Worm (Caenorhabditis elegans) whole organism, young adult: ENCODE data around the gene F10E7.11.
A peak's percentile ranks its signal among the peaks of the same experiment; 100 is the strongest.

ENCODE experiments used
- B0019.2 ChIP-seq: fragments of 200-800 bp; sonication (Bioruptor generic); conservative IDR thresholded peaks from 2 replicates; pipeline ENCODE4 v1.3.6; 2022; ENCODE audit warnings: missing genetic modification reagents, missing genetic modification characterization, missing compliant biosample characterization
- B0261.1 ChIP-seq: sonication (generic microtip); optimal IDR thresholded peaks from 2 replicates; lab custom pipeline; 2016; ENCODE audit warnings: mild to moderate bottlenecking, missing genetic modification characterization, moderate library complexity, missing compliant biosample characterization
- F10E7.11 ChIP-seq: sonication (generic microtip); optimal IDR thresholded peaks from 2 replicates; lab custom pipeline; 2017; ENCODE audit warnings: mild to moderate bottlenecking, missing genetic modification characterization, moderate library complexity, missing compliant biosample characterization
- F23B12.7 ChIP-seq: sonication (generic microtip); optimal IDR thresholded peaks from 2 replicates; lab custom pipeline; 2017; ENCODE audit warnings: missing genetic modification characterization, mild to moderate bottlenecking, missing compliant biosample characterization, antibody characterized with exemption, moderate library complexity; ENCODE audit not compliant: insufficient read depth
- F39B2.1 ChIP-seq: fragments of 200-800 bp; sonication (Bioruptor generic); IDR thresholded peaks from 2 replicates; pipeline ENCODE4 v1.3.6; 2022; ENCODE audit warnings: missing genetic modification reagents, missing genetic modification characterization, missing compliant biosample characterization
- F49E8.2 ChIP-seq: sonication (generic microtip); optimal IDR thresholded peaks from 3 replicates; lab custom pipeline; 2017; ENCODE audit warnings: missing genetic modification characterization, mild to moderate bottlenecking, missing compliant biosample characterization, antibody characterized with exemption, moderate library complexity; ENCODE audit not compliant: insufficient read depth
- T26A5.8 ChIP-seq: sonication (generic microtip); optimal IDR thresholded peaks from 2 replicates; lab custom pipeline; 2016; ENCODE audit warnings: missing genetic modification characterization, missing compliant biosample characterization
- Y56A3A.18 ChIP-seq: fragments of 200-800 bp; sonication (Bioruptor generic); IDR thresholded peaks from 2 replicates; pipeline ENCODE4 v1.3.6; 2022; ENCODE audit warnings: missing genetic modification reagents, missing genetic modification characterization, missing compliant biosample characterization
- Y95B8A.8 ChIP-seq: fragments of 200-800 bp; sonication (Bioruptor generic); IDR thresholded peaks from 2 replicates; pipeline ENCODE4 v1.3.6; 2022; ENCODE audit warnings: missing genetic modification reagents, missing genetic modification characterization, missing compliant biosample characterization
- ZK185.1 ChIP-seq: sonication (generic microtip); optimal IDR thresholded peaks from 2 replicates; lab custom pipeline; 2016; ENCODE audit warnings: mild to moderate bottlenecking, missing genetic modification characterization, missing compliant biosample characterization; ENCODE audit not compliant: poor library complexity, severe bottlenecking
- attf-5 ChIP-seq: fragments of 200-800 bp; sonication (Bioruptor generic); optimal IDR thresholded peaks from 2 replicates; lab custom pipeline; 2018; ENCODE audit warnings: mild to moderate bottlenecking, missing genetic modification characterization, missing compliant biosample characterization
- bed-2 ChIP-seq: fragments of 200-800 bp; sonication (Bioruptor generic); IDR thresholded peaks from 2 replicates; pipeline ENCODE4 v1.3.6; 2022; ENCODE audit warnings: missing genetic modification reagents, missing genetic modification characterization, missing compliant biosample characterization
- cebp-1 ChIP-seq, 2 experiments: fragments of 200-800 bp in 1 of 2; sonication (Bioruptor generic) in 1 of 2; sonication (generic microtip) in 1 of 2; IDR thresholded peaks in 1 of 2; optimal IDR thresholded peaks in 1 of 2; 2 replicates each; pipeline versions ENCODE4 v1.3.6 to Lab custom; 2017 to 2022; ENCODE audit warnings: missing compliant biosample characterization in 2 of 2, missing genetic modification characterization in 2 of 2, mild to moderate bottlenecking in 1 of 2, missing genetic modification reagents in 1 of 2, moderate library complexity in 1 of 2
- ceh-27 ChIP-seq: fragments of 200-800 bp; sonication (Bioruptor generic); optimal IDR thresholded peaks from 2 replicates; lab custom pipeline; 2018; ENCODE audit warnings: mild to moderate bottlenecking, missing genetic modification characterization, moderate library complexity, missing compliant biosample characterization
- chd-7 ChIP-seq: sonication (generic microtip); optimal IDR thresholded peaks from 2 replicates; lab custom pipeline; 2016; ENCODE audit warnings: mild to moderate bottlenecking, missing genetic modification characterization, moderate library complexity, missing compliant biosample characterization
- dox-1 ChIP-seq: fragments of 200-800 bp; sonication (Bioruptor generic); IDR thresholded peaks from 2 replicates; pipeline ENCODE4 v1.3.6; 2022; ENCODE audit warnings: missing genetic modification reagents, missing genetic modification characterization, missing compliant biosample characterization
- egl-18 ChIP-seq: fragments of 200-800 bp; sonication (Bioruptor generic); IDR thresholded peaks from 2 replicates; pipeline ENCODE4 v1.3.6; 2022; ENCODE audit warnings: missing genetic modification reagents, missing genetic modification characterization, missing compliant biosample characterization
- egrh-3 ChIP-seq: fragments of 200-800 bp; sonication (Bioruptor generic); IDR thresholded peaks from 2 replicates; pipeline ENCODE4 v1.3.6; 2022; ENCODE audit warnings: missing genetic modification reagents, missing genetic modification characterization, missing compliant biosample characterization
- ekl-4 ChIP-seq: fragments of 200-800 bp; sonication (Bioruptor generic); IDR thresholded peaks from 2 replicates; pipeline ENCODE4 v1.3.6; 2022; ENCODE audit warnings: missing genetic modification reagents, missing genetic modification characterization, missing compliant biosample characterization
- ets-4 ChIP-seq: fragments of 200-800 bp; sonication (Bioruptor generic); optimal IDR thresholded peaks from 2 replicates; lab custom pipeline; 2018; ENCODE audit warnings: mild to moderate bottlenecking, missing genetic modification characterization, missing compliant biosample characterization
- fkh-3 ChIP-seq: sonication (generic microtip); optimal IDR thresholded peaks from 2 replicates; lab custom pipeline; 2016; ENCODE audit warnings: mild to moderate bottlenecking, missing genetic modification characterization, missing compliant biosample characterization
- gei-17 ChIP-seq: fragments of 200-800 bp; sonication (Bioruptor generic); optimal IDR thresholded peaks from 2 replicates; lab custom pipeline; 2018; ENCODE audit warnings: mild to moderate bottlenecking, missing genetic modification characterization, missing compliant biosample characterization
- hmg-1.2 ChIP-seq: fragments of 200-800 bp; sonication (Bioruptor generic); IDR thresholded peaks from 2 replicates; pipeline ENCODE4 v1.3.6; 2022; ENCODE audit warnings: missing genetic modification reagents, missing genetic modification characterization, missing compliant biosample characterization
- hmg-20 ChIP-seq: fragments of 200-800 bp; sonication (Bioruptor generic); IDR thresholded peaks from 2 replicates; pipeline ENCODE4 v1.3.6; 2022; ENCODE audit warnings: missing genetic modification reagents, missing genetic modification characterization, missing compliant biosample characterization
- lag-1 ChIP-seq: fragments of 200-800 bp; sonication (Bioruptor generic); IDR thresholded peaks from 2 replicates; pipeline ENCODE4 v1.3.6; 2022; ENCODE audit warnings: missing genetic modification reagents, missing genetic modification characterization, missing compliant biosample characterization
- let-526 ChIP-seq: fragments of 200-800 bp; sonication (Bioruptor generic); IDR thresholded peaks from 2 replicates; pipeline ENCODE4 v1.3.6; 2022; ENCODE audit warnings: missing genetic modification reagents, missing genetic modification characterization, missing compliant biosample characterization
- lin-35 ChIP-seq, 3 experiments: fragments of 150-350 bp in 2 of 3; sonication (generic microtip) in 1 of 3; optimal IDR thresholded peaks; 2 replicates each; lab custom pipeline; 2014 to 2018; ENCODE audit warnings: missing biosample characterization in 3 of 3, missing genetic modification characterization in 3 of 3, missing genetic modification reagents in 3 of 3
- lin-40 ChIP-seq: sonication (generic microtip); optimal IDR thresholded peaks from 2 replicates; lab custom pipeline; 2016; ENCODE audit warnings: missing genetic modification characterization, mild to moderate bottlenecking, missing compliant biosample characterization, missing genotype, missing genetic modification reagents
- lin-54 ChIP-seq: fragments of 200-800 bp; sonication (Bioruptor generic); optimal IDR thresholded peaks from 2 replicates; lab custom pipeline; 2018; ENCODE audit warnings: mild to moderate bottlenecking, missing genetic modification characterization, missing compliant biosample characterization
- lir-1 ChIP-seq: fragments of 200-800 bp; sonication (Bioruptor generic); conservative IDR thresholded peaks from 2 replicates; pipeline ENCODE4 v1.3.6; 2022; ENCODE audit warnings: missing genetic modification reagents, missing genetic modification characterization, missing compliant biosample characterization
- lsl-1 ChIP-seq: fragments of 200-800 bp; sonication (Bioruptor generic); optimal IDR thresholded peaks from 2 replicates; lab custom pipeline; 2018; ENCODE audit warnings: mild to moderate bottlenecking, missing genetic modification characterization, moderate library complexity, missing compliant biosample characterization
- lsy-27 ChIP-seq: sonication (generic microtip); optimal IDR thresholded peaks from 2 replicates; lab custom pipeline; 2017; ENCODE audit warnings: missing genetic modification characterization, mild to moderate bottlenecking, missing compliant biosample characterization, antibody characterized with exemption, missing genotype, borderline replicate concordance; ENCODE audit not compliant: insufficient read depth
- madf-10 ChIP-seq: sonication (generic microtip); optimal IDR thresholded peaks from 2 replicates; lab custom pipeline; 2016; ENCODE audit warnings: mild to moderate bottlenecking, missing genetic modification characterization, missing compliant biosample characterization
- madf-3 ChIP-seq: fragments of 200-800 bp; sonication (Bioruptor generic); IDR thresholded peaks from 2 replicates; pipeline ENCODE4 v1.3.6; 2022; ENCODE audit warnings: missing genetic modification reagents, missing genetic modification characterization, missing compliant biosample characterization
- mel-28 ChIP-seq: sonication (generic microtip); optimal IDR thresholded peaks from 2 replicates; lab custom pipeline; 2016; ENCODE audit warnings: borderline replicate concordance, mild to moderate bottlenecking, missing genetic modification characterization, missing compliant biosample characterization
- mes-4 ChIP-seq: sonication (generic microtip); optimal IDR thresholded peaks from 2 replicates; lab custom pipeline; 2016; ENCODE audit warnings: missing genotype, missing genetic modification characterization, missing compliant biosample characterization
- nfyb-1 ChIP-seq: fragments of 200-800 bp; sonication (Bioruptor generic); IDR thresholded peaks from 2 replicates; pipeline ENCODE4 v1.3.6; 2022; ENCODE audit warnings: missing genetic modification reagents, missing genetic modification characterization, missing compliant biosample characterization
- nhr-90 ChIP-seq: sonication (generic microtip); optimal IDR thresholded peaks from 2 replicates; lab custom pipeline; 2016; ENCODE audit warnings: missing genotype, mild to moderate bottlenecking, missing genetic modification characterization, missing compliant biosample characterization
- rcor-1 ChIP-seq: fragments of 200-800 bp; sonication (Bioruptor generic); IDR thresholded peaks from 2 replicates; pipeline ENCODE4 v1.3.6; 2022; ENCODE audit warnings: missing genetic modification reagents, missing genetic modification characterization, missing compliant biosample characterization
- rec-8 ChIP-seq, 2 experiments: sonication (generic microtip); optimal IDR thresholded peaks; 2 replicates each; lab custom pipeline; 2016; ENCODE audit warnings: mild to moderate bottlenecking in 2 of 2, missing genetic modification characterization in 2 of 2, missing genetic modification reagents in 2 of 2, missing genotype in 2 of 2, missing biosample characterization in 1 of 2, missing compliant biosample characterization in 1 of 2, moderate library complexity in 1 of 2
- snpc-3.4 ChIP-seq: sonication (generic microtip); optimal IDR thresholded peaks from 2 replicates; lab custom pipeline; 2017; ENCODE audit warnings: missing genetic modification characterization, mild to moderate bottlenecking, missing compliant biosample characterization, antibody characterized with exemption, moderate library complexity, missing genotype, missing genetic modification reagents
- tlf-1 ChIP-seq: fragments of 200-800 bp; sonication (Bioruptor generic); optimal IDR thresholded peaks from 2 replicates; lab custom pipeline; 2018; ENCODE audit warnings: mild to moderate bottlenecking, missing genetic modification characterization, missing compliant biosample characterization
- zim-3 ChIP-seq: sonication (generic microtip); optimal IDR thresholded peaks from 2 replicates; lab custom pipeline; 2017; ENCODE audit warnings: mild to moderate bottlenecking, missing genetic modification characterization, moderate library complexity, missing compliant biosample characterization

F10E7.11 gene

ce11 chrII:7122661-7123418 lies at the start of gene F10E7.11 (continued):
- TF ChIP-seq lin-40 (tag; lab: Kevin White, UChicago) (no peak), cebp-1 (GFP tag; IDR thresholded peaks at IDR 0.05; lab: Robert Waterston, UW) (peak; percentile 92), cebp-1 (tag; optimal IDR thresholded peaks at IDR 0.05; lab: Kevin White, UChicago) (peak; percentile 99), let-526 (GFP tag; lab: Robert Waterston, UW) (0 out of 2 replicates have a peak, but pooled peaks have one; percentile 42), ekl-4 (GFP tag; lab: Robert Waterston, UW) (no peak; the same call in 1 of the 2 replicates), Y56A3A.18 (GFP tag; lab: Robert Waterston, UW) (no peak), lsy-27 (no peak), Y95B8A.8 (GFP tag; lab: Robert Waterston, UW) (0 out of 2 replicates have a peak, but pooled peaks have one; percentile 13), T26A5.8 (tag; lab: Kevin White, UChicago) (no peak), F10E7.11 (tag; lab: Kevin White, UChicago) (no peak), gei-17 (no peak), chd-7 (tag; lab: Kevin White, UChicago) (no peak), B0261.1 (tag; lab: Kevin White, UChicago) (no peak), nhr-90 (tag; lab: Kevin White, UChicago) (no peak), egrh-3 (GFP tag; lab: Robert Waterston, UW) (peak; percentile 38; the same call in 1 of the 2 replicates), dox-1 (GFP tag; lab: Robert Waterston, UW) (no peak; the same call in 1 of the 2 replicates), ceh-27 (GFP tag; lab: Kevin White, UChicago) (no peak), lsl-1 (no peak), hmg-1.2 (GFP tag; lab: Robert Waterston, UW) (peak; percentile 7; the same call in 1 of the 2 replicates), bed-2 (GFP tag; lab: Robert Waterston, UW) (no peak), mel-28 (tag; lab: Kevin White, UChicago) (no peak), lin-54 (GFP tag; lab: Kevin White, UChicago) (no peak), F39B2.1 (GFP tag; lab: Robert Waterston, UW) (no peak), lin-35 (GFP tag; optimal IDR thresholded peaks at IDR 0.05; lab: Kevin White, UChicago) (no peak), lir-1 (GFP tag; lab: Robert Waterston, UW) (no peak), ZK185.1 (tag; lab: Kevin White, UChicago) (no peak), rcor-1 (GFP tag; lab: Robert Waterston, UW) (no peak), F49E8.2 (tag; lab: Kevin White, UChicago) (no peak), hmg-20 (GFP tag; lab: Robert Waterston, UW) (no peak), fkh-3 (tag; lab: Kevin White, UChicago) (no peak), B0019.2 (GFP tag; lab: Robert Waterston, UW) (no peak)

ce11 chrII:7171305-7171998 lies 48.8 kb upstream of the F10E7.11 start, which contains the start of gene dyf-13:
dyf-13 (minus strand) TSS chrII:7171355.
- no peak for TF ChIP-seq F23B12.7 (tag; lab: Kevin White, UChicago)
- TF ChIP-seq mes-4, result no peak
- no peak for TF ChIP-seq tlf-1 (GFP tag; lab: Kevin White, UChicago)
- TF ChIP-seq lag-1 (GFP tag; lab: Robert Waterston, UW), result no peak
- TF ChIP-seq bed-2 (GFP tag; lab: Robert Waterston, UW), result no peak
- TF ChIP-seq attf-5 (GFP tag; lab: Kevin White, UChicago), result no peak
- TF ChIP-seq ets-4 (GFP tag; lab: Kevin White, UChicago), result no peak
- no peak for TF ChIP-seq fkh-3 (tag; lab: Kevin White, UChicago)
- no peak for TF ChIP-seq madf-10 (tag; lab: Kevin White, UChicago)
- no peak for TF ChIP-seq chd-7 (tag; lab: Kevin White, UChicago)
- 0 out of 2 replicates have a peak, but pooled peaks have one; percentile 41 for TF ChIP-seq egl-18
- TF ChIP-seq snpc-3.4 (tag; lab: Kevin White, UChicago), result peak; percentile 45
- TF ChIP-seq zim-3, result no peak
- no peak for TF ChIP-seq rec-8 (tag; optimal IDR thresholded peaks at IDR 0.05; lab: Kevin White, UChicago)
- no peak for TF ChIP-seq nfyb-1 (GFP tag; lab: Robert Waterston, UW)
- no peak for TF ChIP-seq madf-3
